Worm (Caenorhabditis elegans) whole organism, young adult: ENCODE data around the gene K02D3.1.

ENCODE experiments used
- B0019.2 ChIP-seq: fragments of 200-800 bp; sonication (Bioruptor generic); conservative IDR thresholded peaks from 2 replicates; pipeline ENCODE4 v1.3.6; 2022; ENCODE audit warnings: missing genetic modification reagents, missing genetic modification characterization, missing compliant biosample characterization
- B0336.3 ChIP-seq: fragments of 200-800 bp; sonication (Bioruptor generic); IDR thresholded peaks from 2 replicates; pipeline ENCODE4 v1.3.6; 2022; ENCODE audit warnings: missing genetic modification characterization, missing compliant biosample characterization
- F10E7.11 ChIP-seq: sonication (generic microtip); optimal IDR thresholded peaks from 2 replicates; lab custom pipeline; 2017; ENCODE audit warnings: mild to moderate bottlenecking, missing genetic modification characterization, moderate library complexity, missing compliant biosample characterization
- F22D6.2 ChIP-seq: sonication (generic microtip); optimal IDR thresholded peaks from 2 replicates; lab custom pipeline; 2016; ENCODE audit warnings: mild to moderate bottlenecking, missing genetic modification characterization, missing compliant biosample characterization
- F49E8.2 ChIP-seq: sonication (generic microtip); optimal IDR thresholded peaks from 3 replicates; lab custom pipeline; 2017; ENCODE audit warnings: missing genetic modification characterization, mild to moderate bottlenecking, missing compliant biosample characterization, antibody characterized with exemption, moderate library complexity; ENCODE audit not compliant: insufficient read depth
- F52B5.7 ChIP-seq: sonication (generic microtip); optimal IDR thresholded peaks from 2 replicates; lab custom pipeline; 2016; ENCODE audit warnings: mild to moderate bottlenecking, missing genetic modification characterization, missing compliant biosample characterization
- T07F8.4 ChIP-seq: sonication (generic microtip); optimal IDR thresholded peaks from 2 replicates; lab custom pipeline; 2016; ENCODE audit warnings: mild to moderate bottlenecking, missing genetic modification characterization, moderate library complexity, missing compliant biosample characterization
- Y53F4B.3 ChIP-seq: fragments of 200-800 bp; sonication (Bioruptor generic); IDR thresholded peaks from 2 replicates; pipeline ENCODE4 v1.3.6; 2022; ENCODE audit warnings: missing genetic modification reagents, missing genetic modification characterization, missing compliant biosample characterization
- ZK185.1 ChIP-seq: sonication (generic microtip); optimal IDR thresholded peaks from 2 replicates; lab custom pipeline; 2016; ENCODE audit warnings: mild to moderate bottlenecking, missing genetic modification characterization, missing compliant biosample characterization; ENCODE audit not compliant: poor library complexity, severe bottlenecking
- akir-1 ChIP-seq: fragments of 200-800 bp; sonication (Bioruptor generic); optimal IDR thresholded peaks from 2 replicates; lab custom pipeline; 2018; ENCODE audit warnings: mild to moderate bottlenecking, missing genetic modification characterization, moderate library complexity, missing compliant biosample characterization
- bed-2 ChIP-seq: fragments of 200-800 bp; sonication (Bioruptor generic); IDR thresholded peaks from 2 replicates; pipeline ENCODE4 v1.3.6; 2022; ENCODE audit warnings: missing genetic modification reagents, missing genetic modification characterization, missing compliant biosample characterization
- ccch-3 ChIP-seq: fragments of 200-800 bp; sonication (Bioruptor generic); optimal IDR thresholded peaks from 2 replicates; lab custom pipeline; 2018; ENCODE audit warnings: mild to moderate bottlenecking, missing genetic modification characterization, missing compliant biosample characterization
- chd-7 ChIP-seq: sonication (generic microtip); optimal IDR thresholded peaks from 2 replicates; lab custom pipeline; 2016; ENCODE audit warnings: mild to moderate bottlenecking, missing genetic modification characterization, moderate library complexity, missing compliant biosample characterization
- die-1 ChIP-seq: sonication (generic microtip); optimal IDR thresholded peaks from 2 replicates; lab custom pipeline; 2016; ENCODE audit warnings: missing genotype, mild to moderate bottlenecking, missing genetic modification characterization, missing compliant biosample characterization
- ekl-4 ChIP-seq: fragments of 200-800 bp; sonication (Bioruptor generic); IDR thresholded peaks from 2 replicates; pipeline ENCODE4 v1.3.6; 2022; ENCODE audit warnings: missing genetic modification reagents, missing genetic modification characterization, missing compliant biosample characterization
- hlh-12 ChIP-seq: sonication (generic microtip); optimal IDR thresholded peaks from 2 replicates; lab custom pipeline; 2016; ENCODE audit warnings: missing genetic modification characterization, missing compliant biosample characterization
- hmg-20 ChIP-seq: fragments of 200-800 bp; sonication (Bioruptor generic); IDR thresholded peaks from 2 replicates; pipeline ENCODE4 v1.3.6; 2022; ENCODE audit warnings: missing genetic modification reagents, missing genetic modification characterization, missing compliant biosample characterization
- let-607 ChIP-seq, 2 experiments: fragments of 200-800 bp in 1 of 2; sonication (Bioruptor generic) in 1 of 2; sonication (generic microtip) in 1 of 2; optimal IDR thresholded peaks; 2 replicates each; lab custom pipeline; 2016 to 2018; ENCODE audit warnings: mild to moderate bottlenecking in 2 of 2, missing compliant biosample characterization in 2 of 2, missing genetic modification characterization in 2 of 2, moderate library complexity in 2 of 2, missing genotype in 1 of 2
- lin-35 ChIP-seq, 3 experiments: fragments of 150-350 bp in 2 of 3; sonication (generic microtip) in 1 of 3; optimal IDR thresholded peaks; 2 replicates each; lab custom pipeline; 2014 to 2018; ENCODE audit warnings: missing biosample characterization in 3 of 3, missing genetic modification characterization in 3 of 3, missing genetic modification reagents in 3 of 3
- lin-40 ChIP-seq: sonication (generic microtip); optimal IDR thresholded peaks from 2 replicates; lab custom pipeline; 2016; ENCODE audit warnings: missing genetic modification characterization, mild to moderate bottlenecking, missing compliant biosample characterization, missing genotype, missing genetic modification reagents
- madf-6 ChIP-seq: fragments of 200-800 bp; sonication (Bioruptor generic); IDR thresholded peaks from 2 replicates; pipeline ENCODE4 v1.3.6; 2022; ENCODE audit warnings: missing genetic modification reagents, missing genetic modification characterization, missing compliant biosample characterization
- nhr-179 ChIP-seq: sonication (generic microtip); optimal IDR thresholded peaks from 2 replicates; lab custom pipeline; 2016; ENCODE audit warnings: mild to moderate bottlenecking, missing genetic modification characterization, missing compliant biosample characterization
- nhr-27 ChIP-seq: fragments of 200-800 bp; sonication (Bioruptor generic); optimal IDR thresholded peaks from 2 replicates; lab custom pipeline; 2018; ENCODE audit warnings: mild to moderate bottlenecking, missing genetic modification characterization, moderate library complexity, missing compliant biosample characterization
- pbrm-1 ChIP-seq: fragments of 200-800 bp; sonication (Bioruptor generic); IDR thresholded peaks from 2 replicates; pipeline ENCODE4 v1.3.6; 2022; ENCODE audit warnings: missing genetic modification reagents, missing genetic modification characterization, missing compliant biosample characterization
- rec-8 ChIP-seq, 2 experiments: sonication (generic microtip); optimal IDR thresholded peaks; 2 replicates each; lab custom pipeline; 2016; ENCODE audit warnings: mild to moderate bottlenecking in 2 of 2, missing genetic modification characterization in 2 of 2, missing genetic modification reagents in 2 of 2, missing genotype in 2 of 2, missing biosample characterization in 1 of 2, missing compliant biosample characterization in 1 of 2, moderate library complexity in 1 of 2
- repo-1 ChIP-seq: sonication (generic microtip); optimal IDR thresholded peaks from 2 replicates; lab custom pipeline; 2017; ENCODE audit warnings: mild to moderate bottlenecking, missing genetic modification characterization, missing compliant biosample characterization
- rpc-1 ChIP-seq, 2 experiments: fragments of 150-350 bp in 1 of 2; sonication (generic microtip) in 1 of 2; optimal IDR thresholded peaks; 2 replicates each; lab custom pipeline; 2014 to 2018; ENCODE audit warnings: missing biosample characterization in 1 of 2, missing genetic modification characterization in 1 of 2, missing genetic modification reagents in 1 of 2, missing genotype in 1 of 2
- sptf-2 ChIP-seq: fragments of 200-800 bp; sonication (Bioruptor generic); optimal IDR thresholded peaks from 2 replicates; lab custom pipeline; 2018; ENCODE audit warnings: mild to moderate bottlenecking, missing genetic modification characterization, missing compliant biosample characterization
- tbp1 ChIP-seq: fragments of 200-800 bp; sonication (Bioruptor generic); optimal IDR thresholded peaks from 2 replicates; lab custom pipeline; 2018; ENCODE audit warnings: mild to moderate bottlenecking, missing genetic modification characterization, missing compliant biosample characterization
- tlf-1 ChIP-seq: fragments of 200-800 bp; sonication (Bioruptor generic); optimal IDR thresholded peaks from 2 replicates; lab custom pipeline; 2018; ENCODE audit warnings: mild to moderate bottlenecking, missing genetic modification characterization, missing compliant biosample characterization
- xnd-1 ChIP-seq: sonication (generic microtip); optimal IDR thresholded peaks from 2 replicates; lab custom pipeline; 2016; ENCODE audit warnings: missing genotype, missing genetic modification reagents, missing genetic modification characterization, missing compliant biosample characterization

K02D3.1 gene

ce11 chrX:13717053-13717671 is 10.5 kb downstream of the K02D3.1 start, which contains the start of gene shc-3 (continued):
- TF ChIP-seq B0336.3: no peak

DNA sequence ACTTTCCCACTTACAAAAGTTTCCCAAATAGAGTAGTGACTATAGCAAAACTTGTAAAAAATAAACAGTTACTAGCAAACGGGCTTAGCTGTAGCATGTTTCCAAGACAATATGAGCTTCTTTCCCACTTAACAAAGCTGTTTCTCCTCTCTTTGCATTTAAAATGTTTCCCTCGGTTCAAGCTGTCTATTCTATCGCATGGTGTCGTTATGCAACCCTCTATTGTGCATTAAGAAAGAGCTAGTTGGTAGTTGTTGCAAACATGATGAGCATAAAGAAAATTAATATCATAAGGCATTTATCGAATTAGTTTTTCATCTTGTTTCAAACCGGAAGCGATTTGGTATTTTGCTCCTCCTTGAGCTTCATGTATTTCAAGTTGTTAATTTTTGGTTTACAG is 16.1 kb downstream of the K02D3.1 start, which contains the start of gene poml-1:
TSS of gene poml-1 (minus strand) at position 101 of the 400 bp plus-strand sequence.
- TF ChIP-seq lin-40: no peak
- no peak for TF ChIP-seq madf-6 (GFP tag; lab: Robert Waterston, UW)
- TF ChIP-seq lin-35 (GFP tag; optimal IDR thresholded peaks at IDR 0.05; lab: Kevin White, UChicago): no peak
- TF ChIP-seq T07F8.4 (tag; lab: Kevin White, UChicago): no peak
- no peak for TF ChIP-seq F49E8.2 (tag; lab: Kevin White, UChicago)
- TF ChIP-seq ekl-4 (GFP tag; lab: Robert Waterston, UW): no peak
- no peak for TF ChIP-seq ccch-3 (GFP tag; lab: Kevin White, UChicago)
- no peak for TF ChIP-seq Y53F4B.3 (GFP tag; lab: Robert Waterston, UW)
- TF ChIP-seq pbrm-1 (GFP tag; lab: Robert Waterston, UW): no peak
- no peak for TF ChIP-seq tlf-1 (GFP tag; lab: Kevin White, UChicago)
- no peak for TF ChIP-seq B0019.2
- no peak for TF ChIP-seq let-607 (tag; optimal IDR thresholded peaks at IDR 0.05; lab: Kevin White, UChicago)
- TF ChIP-seq rec-8 (tag; optimal IDR thresholded peaks at IDR 0.05; lab: Kevin White, UChicago): no peak
- no peak for TF ChIP-seq sptf-2 (GFP tag; lab: Kevin White, UChicago)
- no peak for TF ChIP-seq tbp1
- TF ChIP-seq xnd-1: no peak
- no peak for TF ChIP-seq F52B5.7 (tag; lab: Kevin White, UChicago)

DNA sequence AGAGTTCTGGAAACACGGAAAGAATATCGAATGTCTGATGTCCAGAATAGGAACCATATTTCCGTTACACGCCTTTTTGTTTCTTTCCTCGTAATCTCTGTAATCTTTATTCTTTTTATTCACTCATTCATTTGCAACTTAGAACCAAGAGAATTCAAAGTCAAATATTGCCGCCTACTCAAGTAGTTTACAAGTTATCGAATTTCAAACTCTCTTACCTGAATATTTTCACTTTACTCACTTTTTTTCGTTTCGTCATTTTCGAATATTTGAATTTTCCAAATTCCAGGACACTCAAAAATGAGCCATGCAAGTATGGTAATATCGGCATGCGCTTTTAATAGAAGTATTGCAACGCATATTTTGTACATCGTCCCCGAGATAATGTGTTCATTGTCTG is 17.7 kb downstream of the K02D3.1 start, which contains the start of gene K11E4.6:
TSS of gene K11E4.6 (plus strand) at position 301 of the 400 bp plus-strand sequence.
- TF ChIP-seq ZK185.1 (no peak), chd-7 (no peak), bed-2 (GFP tag; lab: Robert Waterston, UW) (no peak), F22D6.2 (tag; lab: Kevin White, UChicago) (no peak), die-1 (tag; lab: Kevin White, UChicago) (no peak), hmg-20 (GFP tag; lab: Robert Waterston, UW) (no peak), akir-1 (GFP tag; lab: Kevin White, UChicago) (no peak), hlh-12 (tag; lab: Kevin White, UChicago) (no peak), F10E7.11 (tag; lab: Kevin White, UChicago) (no peak)

- no peak for TF ChIP-seq nhr-179 (tag; lab: Kevin White, UChicago)
- no peak for TF ChIP-seq nhr-27 (tag; lab: Kevin White, UChicago)
- no peak for TF ChIP-seq repo-1 (tag; lab: Kevin White, UChicago)
- no peak for TF ChIP-seq rpc-1 (optimal IDR thresholded peaks at IDR 0.05; lab: Kevin White, UChicago)
- TF ChIP-seq rpc-1 (tag; optimal IDR thresholded peaks at IDR 0.05; lab: Kevin White, UChicago): no peak
- TF ChIP-seq, all 124 proteins: peak for 0
Observed at ce11 chrX:13726285-13726684, 19.6 kb downstream of the K02D3.1 start.
